Fruit fly (Drosophila melanogaster) whole organism: ENCODE measurements around the gene CG32486.

ENCODE experiments used
- CG8478 ChIP-seq: fragments of >200 bp; optimal IDR thresholded peaks from 2 replicates; lab custom pipeline; 2018; ENCODE audit warnings: inconsistent platforms
- EcR ChIP-seq, 2 experiments: fragments of >200 bp; optimal IDR thresholded peaks; 2 replicates each; lab custom pipeline; 2017; ENCODE audit warnings: missing biosample characterization in 2 of 2, missing genetic modification characterization in 2 of 2, missing genetic modification reagents in 2 of 2
- pan ChIP-seq: fragments of >200 bp; optimal IDR thresholded peaks from 2 replicates; lab custom pipeline; 2017

- TF ChIP-seq pan (lab: Kevin White, UChicago): no peak
- no peak for TF ChIP-seq CG8478 (lab: Kevin White, UChicago)
- no peak for TF ChIP-seq EcR (GFP tag; optimal IDR thresholded peaks at IDR 0.05; lab: Kevin White, UChicago)
These were observed at the start of gene CG32486, which contains the start of gene PAN3 for dm6 chr3L:3070274-3071204.
